Worm (Caenorhabditis elegans): ENCODE results near the gene K08D10.13.

K08D10.13 gene

ce11 chrIV:4180032-4180431 is 8.7 kb upstream of the K08D10.13 start:
- TF ChIP-seq hmg-1.1 (GFP tag; IDR thresholded peaks at IDR 0.05): 0 out of 2 replicates have a peak, but pooled peaks have one; percentile 25
- TF ChIP-seq lin-38 (GFP tag; IDR thresholded peaks at IDR 0.05): peak; percentile 87

ce11 chrIV:4178424-4178823 is 7.0 kb upstream of the K08D10.13 start, which contains the start of gene tsen-34:
Gene tsen-34, plus strand, starts transcription at chrIV:4178457.
- TF ChIP-seq dmd-6 (GFP tag; IDR thresholded peaks at IDR 0.05) (no peak), daf-12 (tag; optimal IDR thresholded peaks at IDR 0.05) (no peak), Y48G9A.11 (GFP tag; IDR thresholded peaks at IDR 0.05) (0 out of 2 replicates have a peak, but pooled peaks have one; percentile 19), snpc-1.2 (GFP tag; IDR thresholded peaks at IDR 0.05) (no peak), ZK337.2 (GFP tag; IDR thresholded peaks at IDR 0.05) (no peak), ztf-11 (tag; optimal IDR thresholded peaks at IDR 0.05) (no peak)

ce11 chrIV:4177560-4177959 is 6.2 kb upstream of the K08D10.13 start:
- TF ChIP-seq Y48G9A.11 (GFP tag; IDR thresholded peaks at IDR 0.05) (peak; percentile 89), lin-1 (GFP tag; IDR thresholded peaks at IDR 0.05) (no peak)

- peak; percentile 71 for TF ChIP-seq F49E8.2 (tag; optimal IDR thresholded peaks at IDR 0.05; ENCODE audit: borderline replicate concordance)
- TF ChIP-seq Y48G9A.11 (GFP tag; IDR thresholded peaks at IDR 0.05): peak; percentile 97
- TF ChIP-seq nhr-10 (tag; optimal IDR thresholded peaks at IDR 0.05): no peak
- peak; percentile 25; the same call in 1 of the 2 replicates for TF ChIP-seq lin-38 (GFP tag; IDR thresholded peaks at IDR 0.05)
- TF ChIP-seq dve-1 (tag; optimal IDR thresholded peaks at IDR 0.05; ENCODE audit: insufficient read depth): no peak
- peak; percentile 19 for TF ChIP-seq T20F7.1 (GFP tag; optimal IDR thresholded peaks at IDR 0.05)
- no peak for TF ChIP-seq nhr-48 (tag; optimal IDR thresholded peaks at IDR 0.05)
These were observed 5.3 kb upstream of the K08D10.13 start for ce11 chrIV:4176659-4177058.

ce11 chrIV:4176088-4176487 is 4.7 kb upstream of the K08D10.13 start, which contains the start of gene dnj-15:
Gene dnj-15, plus strand, starts transcription at chrIV:4176388.
- no peak for TF ChIP-seq attf-4 (tag; optimal IDR thresholded peaks at IDR 0.05)
- TF ChIP-seq D1046.2 (GFP tag; IDR thresholded peaks at IDR 0.05): no peak
- TF ChIP-seq tag-97 (GFP tag; IDR thresholded peaks at IDR 0.05): no peak
- no peak for TF ChIP-seq F10B5.3 (tag; optimal IDR thresholded peaks at IDR 0.05)
- no peak for TF ChIP-seq mxl-2 (GFP tag; conservative IDR thresholded peaks at IDR 0.05)
- TF ChIP-seq mdt-29 (GFP tag; IDR thresholded peaks at IDR 0.05): no peak
- TF ChIP-seq nhr-76 (tag; optimal IDR thresholded peaks at IDR 0.05): no peak
- no peak for TF ChIP-seq ceh-20 (GFP tag; IDR thresholded peaks at IDR 0.05)
- no peak for TF ChIP-seq dmd-8 (GFP tag; IDR thresholded peaks at IDR 0.05)
- no peak for TF ChIP-seq Y48G9A.11 (GFP tag; IDR thresholded peaks at IDR 0.05)
- TF ChIP-seq mxl-3 (GFP tag; optimal IDR thresholded peaks at IDR 0.05): no peak
- no peak for TF ChIP-seq ceh-44 (GFP tag; IDR thresholded peaks at IDR 0.05)
- TF ChIP-seq cey-2 (tag; optimal IDR thresholded peaks at IDR 0.05; ENCODE audit: borderline replicate concordance, insufficient read depth): no peak
- TF ChIP-seq madf-5 (GFP tag; IDR thresholded peaks at IDR 0.05): no peak
- TF ChIP-seq dpl-1 (GFP tag; optimal IDR thresholded peaks at IDR 0.05): no peak
- TF ChIP-seq Y75B8A.6 (GFP tag; IDR thresholded peaks at IDR 0.05): no peak
- TF ChIP-seq spr-3 (GFP tag; optimal IDR thresholded peaks at IDR 0.05): no peak

- TF ChIP-seq pqm-1 (tag; optimal IDR thresholded peaks at IDR 0.05) (no peak), F44E2.7 (GFP tag; IDR thresholded peaks at IDR 0.05) (no peak), nhr-6 (tag; optimal IDR thresholded peaks at IDR 0.05) (no peak), nhr-10 (tag; optimal IDR thresholded peaks at IDR 0.05) (no peak), F49E8.2 (tag; optimal IDR thresholded peaks at IDR 0.05; ENCODE audit: borderline replicate concordance) (no peak), rbr-2 (tag; optimal IDR thresholded peaks at IDR 0.05) (no peak), daf-12 (tag; optimal IDR thresholded peaks at IDR 0.05) (no peak), ceh-82 (tag; optimal IDR thresholded peaks at IDR 0.05) (no peak)
These were observed 2.4 kb upstream of the K08D10.13 start, which contains the start of gene rnp-3 for ce11 chrIV:4173789-4174188. Gene rnp-3, plus strand, starts transcription at chrIV:4174089.

Measured in whole organism, L4 larva.